Worm (Caenorhabditis elegans) whole organism, L4 larva: ENCODE results near the gene R04B5.5.

Experiments
- F37D6.2 ChIP-seq: sonication (generic microtip); optimal IDR thresholded peaks from 2 replicates; lab custom pipeline; 2016; ENCODE audit warnings: mild to moderate bottlenecking, missing genetic modification characterization, missing compliant biosample characterization
- F49E8.2 ChIP-seq: sonication (generic microtip); optimal IDR thresholded peaks from 2 replicates; lab custom pipeline; 2016; ENCODE audit warnings: missing compliant biosample characterization, mild to moderate bottlenecking, missing genetic modification characterization, borderline replicate concordance
- T26A8.4 ChIP-seq: fragments of 200-800 bp; sonication (Bioruptor generic); IDR thresholded peaks from 2 replicates; pipeline ENCODE4 v1.3.6; 2022; ENCODE audit warnings: missing genetic modification characterization, missing compliant biosample characterization
- Y48G9A.11 ChIP-seq: fragments of 200-800 bp; sonication (Bioruptor generic); IDR thresholded peaks from 2 replicates; pipeline ENCODE4 v1.3.6; 2022; ENCODE audit warnings: missing genetic modification reagents, missing genetic modification characterization, missing compliant biosample characterization
- ZK337.2 ChIP-seq: fragments of 200-800 bp; sonication (Bioruptor generic); IDR thresholded peaks from 2 replicates; pipeline ENCODE4 v1.3.6; 2022; ENCODE audit warnings: missing genetic modification reagents, missing genetic modification characterization, missing compliant biosample characterization
- aly-2 ChIP-seq: sonication (generic microtip); optimal IDR thresholded peaks from 2 replicates; lab custom pipeline; 2018; ENCODE audit warnings: missing biosample characterization, missing genetic modification characterization
- attf-4 ChIP-seq: sonication (generic microtip); optimal IDR thresholded peaks from 3 replicates; lab custom pipeline; 2017; ENCODE audit warnings: missing biosample characterization, missing genetic modification characterization
- ceh-28 ChIP-seq: fragments of 150-350 bp; optimal IDR thresholded peaks from 2 replicates; lab custom pipeline; 2014; ENCODE audit warnings: missing biosample characterization, missing genetic modification reagents, missing genetic modification characterization
- ceh-82 ChIP-seq: sonication (generic microtip); optimal IDR thresholded peaks from 2 replicates; lab custom pipeline; 2017; ENCODE audit warnings: missing biosample characterization, missing genetic modification characterization
- ces-1 ChIP-seq: fragments of 150-350 bp; sonication (generic microtip); optimal IDR thresholded peaks from 4 replicates; lab custom pipeline; 2014; ENCODE audit warnings: missing biosample characterization, missing genetic modification reagents, missing genetic modification characterization
- cey-2 ChIP-seq: sonication (generic microtip); optimal IDR thresholded peaks from 3 replicates; lab custom pipeline; 2017; ENCODE audit warnings: missing genetic modification characterization, mild to moderate bottlenecking, missing compliant biosample characterization, antibody characterized with exemption, borderline replicate concordance; ENCODE audit not compliant: insufficient read depth
- ctbp-1 ChIP-seq: fragments of 200-800 bp; sonication (Bioruptor generic); IDR thresholded peaks from 2 replicates; pipeline ENCODE4 v1.3.6; 2022; ENCODE audit warnings: missing genetic modification reagents, missing genetic modification characterization, missing compliant biosample characterization
- daf-16 ChIP-seq, 3 experiments: sonication (generic microtip); optimal IDR thresholded peaks; 2 replicates each; lab custom pipeline; 2016 to 2017; ENCODE audit warnings: missing genetic modification characterization in 3 of 3, missing genetic modification reagents in 3 of 3, mild to moderate bottlenecking in 2 of 3, missing compliant biosample characterization in 2 of 3, missing biosample characterization in 1 of 3, moderate library complexity in 1 of 3
- dmd-8 ChIP-seq: fragments of 200-800 bp; sonication (Bioruptor generic); IDR thresholded peaks from 2 replicates; pipeline ENCODE4 v1.3.6; 2022; ENCODE audit warnings: missing genetic modification characterization, missing compliant biosample characterization
- dmd-9 ChIP-seq: fragments of 200-800 bp; sonication (Bioruptor generic); IDR thresholded peaks from 2 replicates; pipeline ENCODE4 v1.3.6; 2022; ENCODE audit warnings: missing genetic modification reagents, missing genetic modification characterization, missing compliant biosample characterization
- duxl-1 ChIP-seq: sonication (generic microtip); optimal IDR thresholded peaks from 2 replicates; lab custom pipeline; 2016; ENCODE audit warnings: mild to moderate bottlenecking, missing genetic modification characterization, moderate library complexity, missing compliant biosample characterization; ENCODE audit not compliant: poor library complexity
- egl-27 ChIP-seq: sonication (generic microtip); optimal IDR thresholded peaks from 3 replicates; lab custom pipeline; 2017; ENCODE audit warnings: missing biosample characterization, missing genetic modification reagents, missing genetic modification characterization
- gei-8 ChIP-seq: fragments of 200-800 bp; sonication (Bioruptor generic); optimal IDR thresholded peaks from 2 replicates; lab custom pipeline; 2018; ENCODE audit warnings: mild to moderate bottlenecking, missing genetic modification characterization, missing compliant biosample characterization
- hmg-1.1 ChIP-seq: fragments of 200-800 bp; sonication (Bioruptor generic); IDR thresholded peaks from 2 replicates; pipeline ENCODE4 v1.3.6; 2022; ENCODE audit warnings: missing genetic modification reagents, missing genetic modification characterization, missing compliant biosample characterization
- lin-13 ChIP-seq: fragments of 150-350 bp; optimal IDR thresholded peaks from 2 replicates; lab custom pipeline; 2014; ENCODE audit warnings: missing biosample characterization, missing genetic modification reagents, missing genetic modification characterization
- lin-15B ChIP-seq: fragments of 150-350 bp; sonication (generic microtip); optimal IDR thresholded peaks from 3 replicates; lab custom pipeline; 2014; ENCODE audit warnings: missing biosample characterization, missing genetic modification characterization
- lin-39 ChIP-seq: fragments of 150-350 bp; optimal IDR thresholded peaks from 2 replicates; lab custom pipeline; 2014; ENCODE audit warnings: missing biosample characterization, missing genetic modification reagents, missing genetic modification characterization
- madf-9 ChIP-seq: fragments of 200-800 bp; sonication (Bioruptor generic); conservative IDR thresholded peaks from 2 replicates; pipeline ENCODE4 v1.3.6; 2022; ENCODE audit warnings: missing genetic modification reagents, missing genetic modification characterization, missing compliant biosample characterization
- mep-1 ChIP-seq: fragments of 150-350 bp; sonication (generic microtip); optimal IDR thresholded peaks from 3 replicates; lab custom pipeline; 2014; ENCODE audit warnings: missing biosample characterization, missing genetic modification characterization
- mxl-3 ChIP-seq: fragments of 200-800 bp; sonication (Bioruptor generic); optimal IDR thresholded peaks from 2 replicates; lab custom pipeline; 2018; ENCODE audit warnings: mild to moderate bottlenecking, missing genetic modification characterization, missing compliant biosample characterization
- nhr-111 ChIP-seq: fragments of 200-800 bp; sonication (Bioruptor generic); optimal IDR thresholded peaks from 2 replicates; lab custom pipeline; 2018; ENCODE audit warnings: mild to moderate bottlenecking, missing genetic modification characterization, missing compliant biosample characterization
- nhr-28 ChIP-seq: fragments of 150-350 bp; optimal IDR thresholded peaks from 2 replicates; lab custom pipeline; 2014; ENCODE audit warnings: missing biosample characterization, missing genetic modification characterization
- nhr-42 ChIP-seq: fragments of 200-800 bp; sonication (Bioruptor generic); IDR thresholded peaks from 2 replicates; pipeline ENCODE4 v1.3.6; 2022; ENCODE audit warnings: missing genetic modification characterization, missing compliant biosample characterization
- nhr-6 ChIP-seq: fragments of 150-350 bp; optimal IDR thresholded peaks from 2 replicates; lab custom pipeline; 2014; ENCODE audit warnings: missing biosample characterization, missing genetic modification characterization
- nhr-77 ChIP-seq: fragments of 150-350 bp; optimal IDR thresholded peaks from 2 replicates; lab custom pipeline; 2014; ENCODE audit warnings: missing biosample characterization, missing genetic modification characterization
- pqm-1 ChIP-seq: sonication (generic microtip); optimal IDR thresholded peaks from 2 replicates; lab custom pipeline; 2017; ENCODE audit warnings: missing biosample characterization, missing genetic modification characterization
- saeg-2 ChIP-seq: fragments of 200-800 bp; sonication (Bioruptor generic); IDR thresholded peaks from 2 replicates; pipeline ENCODE4 v1.3.6; 2022; ENCODE audit warnings: missing genetic modification reagents, missing genetic modification characterization, missing compliant biosample characterization
- set-16 ChIP-seq: fragments of 200-800 bp; sonication (Bioruptor generic); IDR thresholded peaks from 2 replicates; pipeline ENCODE4 v1.3.6; 2022; ENCODE audit warnings: missing genetic modification reagents, missing genetic modification characterization, missing compliant biosample characterization
- snpc-1.2 ChIP-seq: fragments of 200-800 bp; sonication (Bioruptor generic); IDR thresholded peaks from 2 replicates; pipeline ENCODE4 v1.3.6; 2022; ENCODE audit warnings: missing genetic modification reagents, missing genetic modification characterization, missing compliant biosample characterization
- spr-1 ChIP-seq: sonication (generic microtip); optimal IDR thresholded peaks from 2 replicates; lab custom pipeline; 2016; ENCODE audit warnings: mild to moderate bottlenecking, missing genetic modification characterization, missing compliant biosample characterization
- unc-62 ChIP-seq, 3 experiments: fragments of 150-350 bp in 1 of 3; sonication (generic microtip); optimal IDR thresholded peaks in 2 of 3; peaks in 1 of 3; 1 replicate in 1 of 3; 2 replicates in 2 of 3; lab custom pipeline; 2014 to 2017; ENCODE audit warnings: missing biosample characterization in 3 of 3, missing genetic modification characterization in 3 of 3, missing genetic modification reagents in 3 of 3, missing genotype in 1 of 3
- zfp-3 ChIP-seq: fragments of 200-800 bp; sonication (Bioruptor generic); conservative IDR thresholded peaks from 2 replicates; pipeline ENCODE4 v1.3.6; 2022; ENCODE audit warnings: missing genetic modification reagents, missing genetic modification characterization, missing compliant biosample characterization

Gene R04B5.5

DNA sequence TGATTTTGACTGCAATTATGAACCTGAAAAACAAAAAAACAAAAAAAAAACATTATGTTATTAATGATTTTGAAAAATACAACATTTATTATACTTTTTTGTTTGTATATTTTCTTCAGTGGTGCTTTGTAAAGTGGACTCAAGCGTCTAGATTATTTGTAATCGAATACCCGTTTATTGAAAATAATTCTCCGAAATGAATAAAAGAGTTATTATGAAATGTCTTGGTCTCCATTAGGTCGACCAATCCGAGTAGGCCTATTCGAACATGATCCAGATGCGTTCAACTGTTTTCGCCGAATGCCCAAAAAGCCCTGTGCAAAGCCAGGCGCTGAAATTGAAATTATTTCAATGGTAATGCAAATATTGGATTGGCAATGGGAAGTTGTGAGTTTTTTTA, 30.2 kb downstream of the R04B5.5 start, which contains the start of gene C08B6.5:
Gene C08B6.5, plus strand, starts transcription at position 301 of the 400 bp plus-strand sequence.
- TF ChIP-seq aly-2 (tag; lab: Kevin White, UChicago) (no peak), spr-1 (tag; lab: Kevin White, UChicago) (no peak), ceh-28 (tag; lab: Kevin White, UChicago) (no peak), ZK337.2 (GFP tag; lab: Robert Waterston, UW) (no peak), Y48G9A.11 (GFP tag; lab: Robert Waterston, UW) (no peak), nhr-6 (tag; lab: Kevin White, UChicago) (no peak), lin-39 (tag; lab: Kevin White, UChicago) (no peak), mep-1 (tag; lab: Kevin White, UChicago) (no peak), ces-1 (GFP tag; lab: Kevin White, UChicago) (no peak)
- TF ChIP-seq, all 104 proteins: peak for 0

DNA sequence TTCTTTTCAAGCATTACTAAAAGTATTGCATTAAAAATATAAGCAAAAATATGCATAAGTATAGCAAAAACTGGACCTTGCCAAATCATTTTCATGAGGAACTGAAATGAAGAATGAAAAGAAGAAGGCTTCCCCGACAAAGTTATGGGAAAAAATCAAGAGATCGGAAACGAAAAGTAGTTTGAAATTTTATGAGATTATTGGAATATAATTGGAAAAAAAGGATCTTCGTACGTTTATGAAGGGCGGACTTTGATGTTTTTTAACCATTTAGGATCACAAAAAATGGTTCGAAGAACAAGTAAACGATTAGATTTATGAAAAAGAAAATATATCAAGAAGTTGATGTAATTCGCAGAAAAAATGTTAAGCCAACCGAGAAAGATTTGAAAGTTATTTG, 33.6 kb downstream of the R04B5.5 start, which contains the start of gene srxa-18:
Gene srxa-18, minus strand, starts transcription at position 100 of the 400 bp plus-strand sequence.
- no peak for TF ChIP-seq duxl-1 (tag; lab: Kevin White, UChicago)
- TF ChIP-seq ces-1 (GFP tag; lab: Kevin White, UChicago), result no peak
- TF ChIP-seq gei-8 (GFP tag; lab: Kevin White, UChicago), result no peak
- no peak for TF ChIP-seq nhr-42 (GFP tag; lab: Robert Waterston, UW)

- no peak for TF ChIP-seq nhr-6 (tag; lab: Kevin White, UChicago)
- TF ChIP-seq snpc-1.2 (GFP tag; lab: Robert Waterston, UW), result no peak
- no peak for TF ChIP-seq saeg-2 (GFP tag; lab: Robert Waterston, UW)
- no peak for TF ChIP-seq T26A8.4 (GFP tag; lab: Robert Waterston, UW)
- no peak for TF ChIP-seq set-16 (GFP tag; lab: Robert Waterston, UW)
- no peak for TF ChIP-seq ctbp-1 (GFP tag; lab: Robert Waterston, UW)
Observed at ce11 chrV:10122670-10123069, 35.4 kb downstream of the R04B5.5 start, which contains the start of gene srxa-19. srxa-19 (minus strand) TSS chrV:10122770.

ce11 chrV:10123324-10123723, 36.0 kb downstream of the R04B5.5 start, which contains the start of gene C08B6.6:
C08B6.6 (plus strand) TSS chrV:10123624.
- TF ChIP-seq egl-27 (no peak), F49E8.2 (tag; lab: Kevin White, UChicago) (no peak), zfp-3 (GFP tag; lab: Robert Waterston, UW) (no peak), lin-13 (GFP tag; lab: Kevin White, UChicago) (no peak), attf-4 (tag; lab: Kevin White, UChicago) (no peak), ZK337.2 (GFP tag; lab: Robert Waterston, UW) (no peak), hmg-1.1 (no peak), dmd-8 (GFP tag; lab: Robert Waterston, UW) (no peak)

DNA sequence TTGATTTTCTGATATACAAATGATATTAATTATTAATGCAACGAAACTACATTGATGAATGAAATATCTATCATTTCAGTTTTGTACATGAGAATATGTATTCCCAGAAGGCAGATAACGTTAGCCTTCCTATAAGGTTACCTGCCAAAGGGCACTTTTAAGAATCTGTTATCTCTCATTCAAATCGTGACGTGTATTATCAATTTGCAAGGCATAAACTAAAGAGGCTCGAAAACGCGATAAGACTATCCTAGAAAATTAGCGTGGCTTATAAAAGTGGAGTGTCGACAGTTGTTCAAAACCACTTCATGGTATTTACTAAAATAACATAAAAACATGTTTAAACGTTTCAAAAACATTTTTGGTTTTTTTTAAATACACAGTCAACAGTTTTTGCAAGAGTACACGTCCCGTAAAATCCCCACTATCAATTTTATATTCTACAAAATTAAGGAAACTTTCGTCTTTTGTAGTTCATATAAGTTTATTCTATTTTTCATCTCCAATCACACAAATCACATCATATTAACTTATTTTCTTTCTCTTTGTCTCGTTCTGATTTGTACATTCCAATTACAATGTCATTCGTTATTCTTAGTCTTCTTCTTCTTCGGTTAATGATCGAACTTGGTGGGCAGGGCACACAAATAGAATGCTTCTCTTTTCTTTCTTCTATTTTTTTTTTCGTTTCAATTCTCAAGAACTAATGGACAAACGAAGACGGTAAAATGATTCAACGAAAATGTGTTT, 37.7 kb downstream of the R04B5.5 start, which contains the start of gene C08B6.10:
Gene C08B6.10, plus strand, starts transcription at position 700 of the 750 bp plus-strand sequence.
- TF ChIP-seq cey-2 (no peak), mxl-3 (no peak), madf-9 (GFP tag; lab: Robert Waterston, UW) (no peak), saeg-2 (GFP tag; lab: Robert Waterston, UW) (no peak), dmd-9 (GFP tag; lab: Robert Waterston, UW) (no peak), F37D6.2 (tag; lab: Kevin White, UChicago) (no peak), lin-15B (no peak), unc-62 (GFP tag; optimal IDR thresholded peaks at IDR 0.05 in 1 of 2; lab: Kevin White, UChicago) (peak in 1 of 2 experiments; percentile 83), unc-62 (tag; optimal IDR thresholded peaks at IDR 0.05; lab: Kevin White, UChicago) (no peak), T26A8.4 (GFP tag; lab: Robert Waterston, UW) (no peak), hmg-1.1 (no peak), nhr-42 (GFP tag; lab: Robert Waterston, UW) (no peak), nhr-111 (GFP tag; lab: Kevin White, UChicago) (no peak), nhr-77 (tag; lab: Kevin White, UChicago) (no peak), ceh-82 (tag; lab: Kevin White, UChicago) (no peak), nhr-28 (tag; lab: Kevin White, UChicago) (peak; percentile 21), pqm-1 (tag; lab: Kevin White, UChicago) (peak; percentile 19), daf-16 (GFP tag; optimal IDR thresholded peaks at IDR 0.05; lab: Kevin White, UChicago) (no peak), daf-16 (tag; optimal IDR thresholded peaks at IDR 0.05; lab: Kevin White, UChicago) (peak; percentile 69)
